Worm (Caenorhabditis elegans) whole organism, early embryonic: ENCODE results near the gene srz-101.
"Not testable (repeated sequence)": the region's sequence is repeated elsewhere in the genome, so short reads cannot be mapped to it uniquely, and the experiment has no call there.

Experiments
- B0310.2 ChIP-seq: sonication (generic microtip); optimal IDR thresholded peaks from 2 replicates; lab custom pipeline; 2016; ENCODE audit warnings: mild to moderate bottlenecking, missing genetic modification characterization, missing compliant biosample characterization
- F13C5.2 ChIP-seq: sonication (generic microtip); optimal IDR thresholded peaks from 2 replicates; lab custom pipeline; 2017; ENCODE audit warnings: mild to moderate bottlenecking, missing genetic modification characterization, inconsistent platforms, missing compliant biosample characterization
- aly-1 ChIP-seq: sonication (generic microtip); optimal IDR thresholded peaks from 2 replicates; lab custom pipeline; 2016; ENCODE audit warnings: missing genetic modification characterization, missing compliant biosample characterization
- ama-1 ChIP-seq: fragments of 150-350 bp; optimal IDR thresholded peaks from 2 replicates; lab custom pipeline; 2014
- ceh-13 ChIP-seq: fragments of 200-800 bp; sonication (Bioruptor generic); optimal IDR thresholded peaks from 2 replicates; lab custom pipeline; 2018; ENCODE audit warnings: mild to moderate bottlenecking, missing genetic modification characterization, missing compliant biosample characterization
- ceh-36 ChIP-seq: sonication (generic microtip); optimal IDR thresholded peaks from 2 replicates; lab custom pipeline; 2016; ENCODE audit warnings: missing genetic modification characterization, inconsistent platforms, missing compliant biosample characterization
- ets-7 ChIP-seq: sonication (generic microtip); optimal IDR thresholded peaks from 2 replicates; lab custom pipeline; 2016; ENCODE audit warnings: missing genotype, missing genetic modification characterization, missing compliant biosample characterization
- flt-1 ChIP-seq: fragments of 200-800 bp; sonication (Bioruptor generic); IDR thresholded peaks from 2 replicates; pipeline ENCODE4 v1.3.6; 2022; ENCODE audit warnings: missing genetic modification characterization, missing compliant biosample characterization
- hmbx-1 ChIP-seq: sonication (generic microtip); optimal IDR thresholded peaks from 2 replicates; lab custom pipeline; 2016; ENCODE audit warnings: mild to moderate bottlenecking, missing genetic modification characterization, missing compliant biosample characterization
- hmg-4 ChIP-seq: fragments of 200-800 bp; sonication (Bioruptor generic); optimal IDR thresholded peaks from 2 replicates; lab custom pipeline; 2018; ENCODE audit warnings: mild to moderate bottlenecking, missing genetic modification characterization, missing compliant biosample characterization
- hnd-1 ChIP-seq: sonication (generic microtip); optimal IDR thresholded peaks from 2 replicates; lab custom pipeline; 2016; ENCODE audit warnings: missing genetic modification characterization, missing compliant biosample characterization
- pes-1 ChIP-seq: fragments of 200-800 bp; sonication (Bioruptor generic); IDR thresholded peaks from 2 replicates; pipeline ENCODE4 v1.3.6; 2022; ENCODE audit warnings: missing genetic modification reagents, missing genetic modification characterization, missing compliant biosample characterization
- scrt-1 ChIP-seq: fragments of 200-800 bp; sonication (Bioruptor generic); IDR thresholded peaks from 2 replicates; pipeline ENCODE4 v1.3.6; 2022; ENCODE audit warnings: missing genetic modification characterization, missing compliant biosample characterization
- sea-1 ChIP-seq: fragments of 200-800 bp; sonication (Bioruptor generic); conservative IDR thresholded peaks from 2 replicates; pipeline ENCODE4 v1.3.6; 2022; ENCODE audit warnings: missing genetic modification characterization, missing compliant biosample characterization
- tbx-11 ChIP-seq: fragments of 200-800 bp; sonication (Bioruptor generic); IDR thresholded peaks from 2 replicates; pipeline ENCODE4 v1.3.6; 2022; ENCODE audit warnings: missing genetic modification characterization, missing compliant biosample characterization
- tbx-37 ChIP-seq: fragments of 200-800 bp; sonication (Bioruptor generic); conservative IDR thresholded peaks from 2 replicates; pipeline ENCODE4 v1.3.6; 2022; ENCODE audit warnings: missing genetic modification reagents, missing genetic modification characterization, missing compliant biosample characterization
- tra-4 ChIP-seq: sonication (generic microtip); optimal IDR thresholded peaks from 2 replicates; lab custom pipeline; 2017; ENCODE audit warnings: missing genetic modification characterization, missing compliant biosample characterization

Gene srz-101

DNA sequence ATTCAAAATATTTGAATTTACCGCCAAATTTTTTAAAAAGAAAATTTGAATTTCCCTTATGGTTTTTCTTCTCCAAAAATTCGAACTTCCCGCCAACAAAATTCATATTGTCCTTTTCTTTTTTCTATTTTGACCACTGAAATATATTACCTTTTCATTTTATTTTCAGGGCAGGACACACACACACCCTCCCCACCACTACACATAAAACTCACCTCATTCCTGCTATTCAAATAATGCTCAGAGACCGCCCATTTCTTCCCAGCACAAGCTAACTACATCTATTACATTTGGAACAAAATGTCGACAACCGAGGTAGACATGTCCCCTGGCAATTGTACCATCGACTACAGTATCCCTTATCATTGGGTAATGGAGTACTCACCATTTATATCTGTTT, 40.4 kb upstream of the srz-101 start, which contains the start of gene W06G6.15:
Gene W06G6.15, plus strand, starts transcription at position 301 of the 400 bp plus-strand sequence.
- TF ChIP-seq sea-1 (GFP tag; lab: Robert Waterston, UW); tbx-37 (GFP tag; lab: Robert Waterston, UW); aly-1 (tag; lab: Kevin White, UChicago): not testable (repeated sequence)

- TF ChIP-seq scrt-1; tbx-37 (GFP tag; lab: Robert Waterston, UW); F13C5.2 (tag; lab: Kevin White, UChicago): not testable (repeated sequence)
These were observed 33.8 kb upstream of the srz-101 start, which contains the start of gene Y70C5B.2 for ce11 chrV:16660816-16661215. Gene Y70C5B.2, minus strand, starts transcription at chrV:16660916.

DNA sequence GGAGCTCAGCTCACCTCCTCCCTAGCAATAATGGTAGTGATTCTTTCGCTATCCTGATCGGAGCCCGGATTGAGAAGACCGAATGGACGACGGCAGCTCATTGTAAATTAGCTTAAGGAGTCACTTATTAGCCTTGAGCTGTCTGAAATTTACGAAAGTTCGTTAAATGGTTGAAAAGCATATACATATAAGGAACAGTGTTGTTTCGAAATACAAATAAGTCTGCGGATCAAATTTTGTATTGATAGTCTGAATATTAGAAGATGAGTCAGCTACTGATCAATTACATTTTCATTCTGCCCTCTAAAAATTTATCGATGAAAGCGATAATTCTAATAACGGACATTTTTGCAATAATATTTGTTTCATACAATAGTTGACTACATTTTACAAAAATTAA, 28.0 kb upstream of the srz-101 start, which contains the start of gene F14F8.14:
Gene F14F8.14, minus strand, starts transcription at position 101 of the 400 bp plus-strand sequence.
- TF ChIP-seq tra-4 = no peak
- TF ChIP-seq aly-1 (tag; lab: Kevin White, UChicago) = no peak
- no peak for TF ChIP-seq tbx-11 (GFP tag; lab: Robert Waterston, UW)
- no peak for TF ChIP-seq hnd-1 (tag; lab: Kevin White, UChicago)

DNA sequence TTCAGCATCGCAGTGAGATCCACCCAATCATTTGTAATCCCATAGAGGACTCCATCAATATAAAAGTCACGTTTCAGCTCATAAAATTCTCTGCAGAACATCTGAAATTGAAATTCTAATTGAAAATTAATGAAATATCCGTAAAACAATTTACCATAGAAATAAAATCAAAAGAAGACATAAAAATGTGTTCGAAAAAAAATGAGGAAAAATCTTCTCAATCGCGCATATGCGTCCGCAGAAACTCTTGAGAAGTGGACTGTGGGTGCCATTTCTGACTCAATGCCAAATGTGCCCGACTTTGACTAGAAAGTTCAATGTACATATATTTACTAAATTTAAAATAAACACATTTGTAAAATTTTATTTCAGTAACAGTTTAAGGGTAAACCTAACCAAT, 26.2 kb upstream of the srz-101 start, which contains the start of gene F14F8.9:
Gene F14F8.9, minus strand, starts transcription at position 101 of the 400 bp plus-strand sequence.
- TF ChIP-seq F13C5.2 (tag; lab: Kevin White, UChicago) = no peak
- TF ChIP-seq sea-1 (GFP tag; lab: Robert Waterston, UW) = no peak
- TF ChIP-seq ceh-36 (tag; lab: Kevin White, UChicago) = no peak
- TF ChIP-seq ets-7 (tag; lab: Kevin White, UChicago) = no peak
- TF ChIP-seq ama-1 (lab: Kevin White, UChicago) = no peak
- no peak for TF ChIP-seq hmbx-1
- TF ChIP-seq scrt-1 = no peak
- TF ChIP-seq tbx-11 (GFP tag; lab: Robert Waterston, UW) = no peak
- no peak for TF ChIP-seq ceh-13 (GFP tag; lab: Kevin White, UChicago)
- TF ChIP-seq flt-1 = no peak
- TF ChIP-seq tbx-37 (GFP tag; lab: Robert Waterston, UW) = no peak
- TF ChIP-seq aly-1 (tag; lab: Kevin White, UChicago) = no peak
- TF ChIP-seq hmg-4 (GFP tag; lab: Kevin White, UChicago) = no peak

- no peak for TF ChIP-seq aly-1 (tag; lab: Kevin White, UChicago)
- no peak for TF ChIP-seq ceh-13 (GFP tag; lab: Kevin White, UChicago)
- TF ChIP-seq ama-1 (lab: Kevin White, UChicago) = no peak
- no peak for TF ChIP-seq tbx-11 (GFP tag; lab: Robert Waterston, UW)
- TF ChIP-seq hmbx-1 = no peak
- no peak for TF ChIP-seq B0310.2 (tag; lab: Kevin White, UChicago)
- TF ChIP-seq ceh-36 (tag; lab: Kevin White, UChicago) = no peak
- TF ChIP-seq pes-1 = no peak
- TF ChIP-seq hmg-4 (GFP tag; lab: Kevin White, UChicago) = no peak
These were observed 23.4 kb upstream of the srz-101 start, which contains the start of gene str-61 for ce11 chrV:16671190-16671589. Gene str-61, minus strand, starts transcription at chrV:16671290.

- TF ChIP-seq ets-7 (tag; lab: Kevin White, UChicago) = no peak
- TF ChIP-seq tbx-11 (GFP tag; lab: Robert Waterston, UW) = no peak
- no peak for TF ChIP-seq tbx-37 (GFP tag; lab: Robert Waterston, UW)
- no peak for TF ChIP-seq F13C5.2 (tag; lab: Kevin White, UChicago)
- TF ChIP-seq B0310.2 (tag; lab: Kevin White, UChicago) = no peak
- no peak for TF ChIP-seq hnd-1 (tag; lab: Kevin White, UChicago)
- no peak for TF ChIP-seq ceh-36 (tag; lab: Kevin White, UChicago)
- no peak for TF ChIP-seq scrt-1
- no peak for TF ChIP-seq pes-1
- TF ChIP-seq hmg-4 (GFP tag; lab: Kevin White, UChicago) = no peak
These were observed 22.4 kb upstream of the srz-101 start, which contains the start of gene F14F8.8 for ce11 chrV:16672198-16672597. Gene F14F8.8, minus strand, starts transcription at chrV:16672298.

- no peak for TF ChIP-seq B0310.2 (tag; lab: Kevin White, UChicago)
- no peak for TF ChIP-seq scrt-1
- TF ChIP-seq aly-1 (tag; lab: Kevin White, UChicago) = no peak
- no peak for TF ChIP-seq hmg-4 (GFP tag; lab: Kevin White, UChicago)
- no peak for TF ChIP-seq hnd-1 (tag; lab: Kevin White, UChicago)
- TF ChIP-seq tbx-37 (GFP tag; lab: Robert Waterston, UW) = no peak
- TF ChIP-seq tra-4 = no peak
- no peak for TF ChIP-seq sea-1 (GFP tag; lab: Robert Waterston, UW)
- TF ChIP-seq ceh-36 (tag; lab: Kevin White, UChicago) = no peak
- TF ChIP-seq flt-1 = no peak
- no peak for TF ChIP-seq F13C5.2 (tag; lab: Kevin White, UChicago)
- TF ChIP-seq tbx-11 (GFP tag; lab: Robert Waterston, UW) = no peak
- TF ChIP-seq ets-7 (tag; lab: Kevin White, UChicago) = no peak
- TF ChIP-seq ama-1 (lab: Kevin White, UChicago) = no peak
- no peak for TF ChIP-seq ceh-13 (GFP tag; lab: Kevin White, UChicago)
These were observed 20.2 kb upstream of the srz-101 start for ce11 chrV:16674399-16674798.

DNA sequence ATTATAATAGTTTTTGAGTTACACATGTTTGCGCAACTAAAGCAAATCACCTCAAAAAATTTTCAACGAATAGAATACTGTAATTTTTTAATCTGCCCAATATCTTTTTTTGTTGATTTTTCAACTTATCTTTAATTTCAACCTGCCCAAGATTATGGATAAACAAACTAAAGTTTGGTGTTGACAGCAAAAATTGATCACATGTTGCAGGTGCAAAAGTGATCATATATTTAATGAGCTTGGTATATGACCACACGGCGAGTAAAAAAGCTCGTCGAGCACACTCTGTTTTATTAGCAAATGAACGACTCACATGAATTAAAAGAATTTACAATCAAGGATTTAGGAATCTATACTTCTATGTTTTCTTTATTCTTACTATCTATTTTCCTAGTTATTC, 19.1 kb upstream of the srz-101 start, which contains the start of gene srz-1:
Gene srz-1, plus strand, starts transcription at position 301 of the 400 bp plus-strand sequence.
- no peak for TF ChIP-seq hmg-4 (GFP tag; lab: Kevin White, UChicago)
- TF ChIP-seq F13C5.2 (tag; lab: Kevin White, UChicago) = no peak
- no peak for TF ChIP-seq pes-1
- TF ChIP-seq scrt-1 = no peak
- no peak for TF ChIP-seq tra-4
- no peak for TF ChIP-seq ceh-13 (GFP tag; lab: Kevin White, UChicago)
